Worm (Caenorhabditis elegans) whole organism, L4 larva: ENCODE results near the gene T04C12.8.

Experiments used
- D1046.2 ChIP-seq: fragments of 200-800 bp; sonication (Bioruptor generic); IDR thresholded peaks from 2 replicates; pipeline ENCODE4 v1.3.6; 2022; ENCODE audit warnings: missing genetic modification characterization, missing compliant biosample characterization
- F44E2.7 ChIP-seq: fragments of 200-800 bp; sonication (Bioruptor generic); IDR thresholded peaks from 2 replicates; pipeline ENCODE4 v2.1.2; 2022; ENCODE audit warnings: missing genetic modification characterization, missing compliant biosample characterization
- F49E8.2 ChIP-seq: sonication (generic microtip); optimal IDR thresholded peaks from 2 replicates; lab custom pipeline; 2016; ENCODE audit warnings: missing compliant biosample characterization, mild to moderate bottlenecking, missing genetic modification characterization, borderline replicate concordance
- T20F7.1 ChIP-seq: fragments of 200-800 bp; sonication (Bioruptor generic); optimal IDR thresholded peaks from 2 replicates; lab custom pipeline; 2018; ENCODE audit warnings: mild to moderate bottlenecking, missing genetic modification characterization, missing compliant biosample characterization
- T26A8.4 ChIP-seq: fragments of 200-800 bp; sonication (Bioruptor generic); IDR thresholded peaks from 2 replicates; pipeline ENCODE4 v1.3.6; 2022; ENCODE audit warnings: missing genetic modification characterization, missing compliant biosample characterization
- Y5F2A.4 ChIP-seq: fragments of 200-800 bp; sonication (Bioruptor generic); optimal IDR thresholded peaks from 2 replicates; lab custom pipeline; 2018; ENCODE audit warnings: mild to moderate bottlenecking, missing genetic modification characterization, missing compliant biosample characterization
- ZK546.5 ChIP-seq, 2 experiments: sonication (generic microtip); optimal IDR thresholded peaks; 2 replicates each; lab custom pipeline; 2017; ENCODE audit warnings: missing biosample characterization in 2 of 2, missing genetic modification characterization in 2 of 2
- aly-2 ChIP-seq: sonication (generic microtip); optimal IDR thresholded peaks from 2 replicates; lab custom pipeline; 2018; ENCODE audit warnings: missing biosample characterization, missing genetic modification characterization
- ama-1 ChIP-seq: fragments of 150-350 bp; optimal IDR thresholded peaks from 2 replicates; lab custom pipeline; 2014; ENCODE audit warnings: inconsistent platforms, mixed read lengths
- arid-1 ChIP-seq: fragments of 200-800 bp; sonication (Bioruptor generic); conservative IDR thresholded peaks from 2 replicates; pipeline ENCODE4 v1.3.6; 2022; ENCODE audit warnings: missing genetic modification reagents, missing genetic modification characterization, missing compliant biosample characterization
- ceh-20 ChIP-seq: fragments of 200-800 bp; sonication (Bioruptor generic); IDR thresholded peaks from 2 replicates; pipeline ENCODE4 v1.3.6; 2022; ENCODE audit warnings: missing genetic modification reagents, missing genetic modification characterization, missing compliant biosample characterization
- ceh-28 ChIP-seq: fragments of 150-350 bp; optimal IDR thresholded peaks from 2 replicates; lab custom pipeline; 2014; ENCODE audit warnings: missing biosample characterization, missing genetic modification reagents, missing genetic modification characterization
- ceh-44 ChIP-seq: fragments of 200-800 bp; sonication (Bioruptor generic); IDR thresholded peaks from 2 replicates; pipeline ENCODE4 v1.3.6; 2022; ENCODE audit warnings: missing genetic modification reagents, missing genetic modification characterization, missing compliant biosample characterization
- cey-2 ChIP-seq: sonication (generic microtip); optimal IDR thresholded peaks from 3 replicates; lab custom pipeline; 2017; ENCODE audit warnings: missing genetic modification characterization, mild to moderate bottlenecking, missing compliant biosample characterization, antibody characterized with exemption, borderline replicate concordance; ENCODE audit not compliant: insufficient read depth
- daf-8 ChIP-seq: fragments of 200-800 bp; sonication (Bioruptor generic); IDR thresholded peaks from 2 replicates; pipeline ENCODE4 v1.3.6; 2022; ENCODE audit warnings: missing genetic modification characterization, missing compliant biosample characterization
- dmd-8 ChIP-seq: fragments of 200-800 bp; sonication (Bioruptor generic); IDR thresholded peaks from 2 replicates; pipeline ENCODE4 v1.3.6; 2022; ENCODE audit warnings: missing genetic modification characterization, missing compliant biosample characterization
- dmd-9 ChIP-seq: fragments of 200-800 bp; sonication (Bioruptor generic); IDR thresholded peaks from 2 replicates; pipeline ENCODE4 v1.3.6; 2022; ENCODE audit warnings: missing genetic modification reagents, missing genetic modification characterization, missing compliant biosample characterization
- dpl-1 ChIP-seq: fragments of 150-350 bp; optimal IDR thresholded peaks from 2 replicates; lab custom pipeline; 2014; ENCODE audit warnings: missing biosample characterization, missing genetic modification reagents, missing genetic modification characterization
- duxl-1 ChIP-seq: sonication (generic microtip); optimal IDR thresholded peaks from 2 replicates; lab custom pipeline; 2016; ENCODE audit warnings: mild to moderate bottlenecking, missing genetic modification characterization, moderate library complexity, missing compliant biosample characterization; ENCODE audit not compliant: poor library complexity
- dve-1 ChIP-seq: sonication (generic microtip); optimal IDR thresholded peaks from 2 replicates; lab custom pipeline; 2017; ENCODE audit warnings: antibody characterized with exemption, mild to moderate bottlenecking, missing genetic modification characterization, missing compliant biosample characterization; ENCODE audit not compliant: insufficient read depth
- egl-27 ChIP-seq: sonication (generic microtip); optimal IDR thresholded peaks from 3 replicates; lab custom pipeline; 2017; ENCODE audit warnings: missing biosample characterization, missing genetic modification reagents, missing genetic modification characterization
- gei-8 ChIP-seq: fragments of 200-800 bp; sonication (Bioruptor generic); optimal IDR thresholded peaks from 2 replicates; lab custom pipeline; 2018; ENCODE audit warnings: mild to moderate bottlenecking, missing genetic modification characterization, missing compliant biosample characterization
- hlh-11 ChIP-seq: fragments of 200-800 bp; sonication (Bioruptor generic); optimal IDR thresholded peaks from 2 replicates; lab custom pipeline; 2018; ENCODE audit warnings: mild to moderate bottlenecking, missing genetic modification characterization, missing compliant biosample characterization
- hmg-1.1 ChIP-seq: fragments of 200-800 bp; sonication (Bioruptor generic); IDR thresholded peaks from 2 replicates; pipeline ENCODE4 v1.3.6; 2022; ENCODE audit warnings: missing genetic modification reagents, missing genetic modification characterization, missing compliant biosample characterization
- lin-15B ChIP-seq: fragments of 150-350 bp; sonication (generic microtip); optimal IDR thresholded peaks from 3 replicates; lab custom pipeline; 2014; ENCODE audit warnings: missing biosample characterization, missing genetic modification characterization
- lin-29 ChIP-seq: fragments of 200-800 bp; sonication (Bioruptor generic); IDR thresholded peaks from 2 replicates; pipeline ENCODE4 v1.3.6; 2022; ENCODE audit warnings: missing genetic modification reagents, missing genetic modification characterization, missing compliant biosample characterization
- lin-39 ChIP-seq: fragments of 150-350 bp; optimal IDR thresholded peaks from 2 replicates; lab custom pipeline; 2014; ENCODE audit warnings: missing biosample characterization, missing genetic modification reagents, missing genetic modification characterization
- lir-3 ChIP-seq: sonication (generic microtip); optimal IDR thresholded peaks from 2 replicates; lab custom pipeline; 2016; ENCODE audit warnings: mild to moderate bottlenecking, missing genetic modification characterization, missing compliant biosample characterization
- madf-5 ChIP-seq, 2 experiments: fragments of 200-800 bp; sonication (Bioruptor generic); IDR thresholded peaks; 2 replicates each; pipeline ENCODE4 v1.3.6; 2022; ENCODE audit warnings: missing compliant biosample characterization in 2 of 2, missing genetic modification characterization in 2 of 2
- mep-1 ChIP-seq: fragments of 150-350 bp; sonication (generic microtip); optimal IDR thresholded peaks from 3 replicates; lab custom pipeline; 2014; ENCODE audit warnings: missing biosample characterization, missing genetic modification characterization
- mes-2 ChIP-seq: sonication (generic microtip); optimal IDR thresholded peaks from 2 replicates; lab custom pipeline; 2016; ENCODE audit warnings: missing genotype, mild to moderate bottlenecking, missing genetic modification characterization, missing compliant biosample characterization; ENCODE audit not compliant: poor library complexity, severe bottlenecking
- mxl-3 ChIP-seq: fragments of 200-800 bp; sonication (Bioruptor generic); optimal IDR thresholded peaks from 2 replicates; lab custom pipeline; 2018; ENCODE audit warnings: mild to moderate bottlenecking, missing genetic modification characterization, missing compliant biosample characterization
- nhr-102 ChIP-seq: sonication (generic microtip); optimal IDR thresholded peaks from 2 replicates; lab custom pipeline; 2016; ENCODE audit warnings: mild to moderate bottlenecking, missing genetic modification characterization, moderate library complexity, missing compliant biosample characterization
- nhr-11 ChIP-seq: fragments of 150-350 bp; optimal IDR thresholded peaks from 2 replicates; lab custom pipeline; 2014; ENCODE audit warnings: missing biosample characterization, missing genetic modification characterization
- nhr-28 ChIP-seq: fragments of 150-350 bp; optimal IDR thresholded peaks from 2 replicates; lab custom pipeline; 2014; ENCODE audit warnings: missing biosample characterization, missing genetic modification characterization
- nhr-41 ChIP-seq: fragments of 200-800 bp; sonication (Bioruptor generic); IDR thresholded peaks from 2 replicates; pipeline ENCODE4 v1.3.6; 2022; ENCODE audit warnings: missing genetic modification reagents, missing genetic modification characterization, missing compliant biosample characterization
- nhr-42 ChIP-seq: fragments of 200-800 bp; sonication (Bioruptor generic); IDR thresholded peaks from 2 replicates; pipeline ENCODE4 v1.3.6; 2022; ENCODE audit warnings: missing genetic modification characterization, missing compliant biosample characterization
- nhr-48 ChIP-seq: sonication (generic microtip); optimal IDR thresholded peaks from 2 replicates; lab custom pipeline; 2016; ENCODE audit warnings: mild to moderate bottlenecking, missing genetic modification characterization, missing compliant biosample characterization
- nhr-6 ChIP-seq: fragments of 150-350 bp; optimal IDR thresholded peaks from 2 replicates; lab custom pipeline; 2014; ENCODE audit warnings: missing biosample characterization, missing genetic modification characterization
- nhr-77 ChIP-seq: fragments of 150-350 bp; optimal IDR thresholded peaks from 2 replicates; lab custom pipeline; 2014; ENCODE audit warnings: missing biosample characterization, missing genetic modification characterization
- pha-4 ChIP-seq, 2 experiments: fragments of 150-350 bp in 1 of 2; fragments of 200-800 bp in 1 of 2; sonication (Bioruptor generic) in 1 of 2; IDR thresholded peaks in 1 of 2; optimal IDR thresholded peaks in 1 of 2; 2 replicates each; pipeline versions ENCODE4 v1.3.6 to Lab custom; 2014 to 2022; ENCODE audit warnings: missing genetic modification characterization in 2 of 2, missing genetic modification reagents in 2 of 2, missing biosample characterization in 1 of 2, missing compliant biosample characterization in 1 of 2
- pqm-1 ChIP-seq: sonication (generic microtip); optimal IDR thresholded peaks from 2 replicates; lab custom pipeline; 2017; ENCODE audit warnings: missing biosample characterization, missing genetic modification characterization
- rbr-2 ChIP-seq: sonication (generic microtip); optimal IDR thresholded peaks from 2 replicates; lab custom pipeline; 2016; ENCODE audit warnings: missing genotype, missing genetic modification characterization, missing compliant biosample characterization
- snpc-1.2 ChIP-seq: fragments of 200-800 bp; sonication (Bioruptor generic); IDR thresholded peaks from 2 replicates; pipeline ENCODE4 v1.3.6; 2022; ENCODE audit warnings: missing genetic modification reagents, missing genetic modification characterization, missing compliant biosample characterization
- snpc-4 ChIP-seq: fragments of 150-350 bp; optimal IDR thresholded peaks from 2 replicates; lab custom pipeline; 2014; ENCODE audit warnings: missing biosample characterization, missing genetic modification characterization
- tag-97 ChIP-seq: fragments of 200-800 bp; sonication (Bioruptor generic); IDR thresholded peaks from 2 replicates; pipeline ENCODE4 v1.3.6; 2022; ENCODE audit warnings: missing genetic modification characterization, missing compliant biosample characterization
- unc-130 ChIP-seq: sonication (generic microtip); optimal IDR thresholded peaks from 2 replicates; lab custom pipeline; 2016; ENCODE audit warnings: missing genetic modification reagents, missing genetic modification characterization, missing compliant biosample characterization
- vab-7 ChIP-seq: fragments of 200-800 bp; sonication (Bioruptor generic); IDR thresholded peaks from 2 replicates; pipeline ENCODE4 v1.3.6; 2022; ENCODE audit warnings: missing genetic modification reagents, missing genetic modification characterization, missing compliant biosample characterization
- zfp-2 ChIP-seq: sonication (generic microtip); optimal IDR thresholded peaks from 2 replicates; lab custom pipeline; 2016; ENCODE audit warnings: mild to moderate bottlenecking, missing genetic modification characterization, missing compliant biosample characterization
- zip-2 ChIP-seq: fragments of 150-350 bp; optimal IDR thresholded peaks from 2 replicates; lab custom pipeline; 2014; ENCODE audit warnings: missing biosample characterization, missing genetic modification characterization
- ztf-11 ChIP-seq: fragments of 150-350 bp; optimal IDR thresholded peaks from 2 replicates; lab custom pipeline; 2014; ENCODE audit warnings: missing biosample characterization, missing genetic modification characterization

The T04C12.8 gene

ce11 chrV:11069277-11069676 lies at the start of gene T04C12.8:
T04C12.8 (minus strand) TSS chrV:11069358.
- TF ChIP-seq ZK546.5 (tag; optimal IDR thresholded peaks at IDR 0.05; lab: Kevin White, UChicago) (no peak), nhr-41 (GFP tag; lab: Robert Waterston, UW) (no peak), nhr-28 (peak; percentile 86), mxl-3 (GFP tag; lab: Kevin White, UChicago) (peak; percentile 54), rbr-2 (tag; lab: Kevin White, UChicago) (no peak), madf-5 (GFP tag; IDR thresholded peaks at IDR 0.05; lab: Robert Waterston, UW) (no peak), zip-2 (tag; lab: Kevin White, UChicago) (no peak), D1046.2 (no peak), hmg-1.1 (GFP tag; lab: Robert Waterston, UW) (no peak), nhr-11 (no peak), tag-97 (GFP tag; lab: Robert Waterston, UW) (no peak), mep-1 (tag; lab: Kevin White, UChicago) (peak; percentile 20), daf-8 (no peak), lir-3 (tag; lab: Kevin White, UChicago) (no peak), ceh-44 (GFP tag; lab: Robert Waterston, UW) (no peak), snpc-1.2 (GFP tag; lab: Robert Waterston, UW) (no peak), ceh-28 (tag; lab: Kevin White, UChicago) (no peak), dpl-1 (GFP tag; lab: Kevin White, UChicago) (no peak), ztf-11 (no peak), nhr-48 (tag; lab: Kevin White, UChicago) (peak; percentile 21), T26A8.4 (peak; percentile 36; the same call in 1 of the 2 replicates), ama-1 (lab: Kevin White, UChicago) (no peak), F44E2.7 (GFP tag; lab: Robert Waterston, UW) (no peak), gei-8 (GFP tag; lab: Kevin White, UChicago) (no peak), pqm-1 (tag; lab: Kevin White, UChicago) (peak; percentile 94), lin-29 (GFP tag; lab: Robert Waterston, UW) (no peak), hlh-11 (peak; percentile 91), F49E8.2 (no peak), lin-39 (tag; lab: Kevin White, UChicago) (no peak), nhr-42 (GFP tag; lab: Robert Waterston, UW) (0 out of 2 replicates have a peak, but pooled peaks have one; percentile 5), unc-130 (GFP tag; lab: Kevin White, UChicago) (no peak), dve-1 (tag; lab: Kevin White, UChicago) (peak; percentile 96), Y5F2A.4 (GFP tag; lab: Kevin White, UChicago) (no peak), duxl-1 (tag; lab: Kevin White, UChicago) (no peak), snpc-4 (tag; lab: Kevin White, UChicago) (no peak), pha-4 (GFP tag; IDR thresholded peaks at IDR 0.05; lab: Robert Waterston, UW) (no peak), pha-4 (tag; optimal IDR thresholded peaks at IDR 0.05; lab: Kevin White, UChicago) (peak; percentile 2), vab-7 (GFP tag; lab: Robert Waterston, UW) (no peak), egl-27 (no peak), nhr-77 (tag; lab: Kevin White, UChicago) (peak; percentile 92), aly-2 (tag; lab: Kevin White, UChicago) (no peak), nhr-102 (tag; lab: Kevin White, UChicago) (peak; percentile 82), nhr-6 (tag; lab: Kevin White, UChicago) (no peak), T20F7.1 (GFP tag; lab: Kevin White, UChicago) (peak; percentile 58), zfp-2 (tag; lab: Kevin White, UChicago) (no peak), ceh-20 (GFP tag; lab: Robert Waterston, UW) (0 out of 2 replicates have a peak, but pooled peaks have one; percentile 41), dmd-9 (GFP tag; lab: Robert Waterston, UW) (no peak), arid-1 (GFP tag; lab: Robert Waterston, UW) (no peak), dmd-8 (GFP tag; lab: Robert Waterston, UW) (no peak), lin-15B (tag; lab: Kevin White, UChicago) (no peak), cey-2 (no peak), mes-2 (tag; lab: Kevin White, UChicago) (no peak)
